Worm (Caenorhabditis elegans): Measurements from ENCODE around the gene fbxa-73.

DNA sequence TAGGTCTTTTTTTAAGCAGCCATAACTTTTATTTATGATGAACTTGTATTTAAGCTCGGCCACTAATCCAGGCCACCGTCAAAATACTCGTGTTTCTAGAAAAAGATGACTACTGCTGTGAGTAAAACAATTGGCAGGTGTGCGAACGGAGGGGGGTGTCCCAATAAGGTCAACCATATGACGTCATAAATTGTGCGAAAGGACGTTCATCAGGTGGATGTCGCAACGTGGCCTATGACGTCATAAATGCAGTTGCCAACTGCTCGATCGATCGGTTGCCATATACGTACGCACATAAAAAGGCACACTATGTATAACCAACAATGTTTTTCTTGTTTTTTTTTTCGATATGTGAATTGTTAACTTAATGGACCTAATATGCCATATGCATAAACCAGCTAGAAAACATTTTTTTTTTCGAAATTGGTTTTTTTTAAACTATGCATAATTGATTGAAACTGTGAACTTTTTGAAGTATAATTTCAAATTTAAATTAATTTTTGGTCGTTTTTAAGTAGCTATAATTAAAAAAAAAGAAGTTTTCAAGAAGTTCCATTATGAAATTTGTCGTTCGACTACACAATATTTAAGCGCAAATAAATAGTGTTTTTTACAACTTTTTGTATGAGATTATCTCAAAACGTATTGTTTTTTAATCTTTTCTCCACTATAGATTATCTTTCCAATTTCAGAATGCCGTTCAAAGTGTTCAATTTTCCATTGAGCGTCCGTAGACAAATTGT lies 18.9 kb upstream of the fbxa-73 start, which contains the start of gene C39B5.2:
- TF ChIP-seq alr-1 (tag; optimal IDR thresholded peaks at IDR 0.05) (no peak), nhr-10 (tag; optimal IDR thresholded peaks at IDR 0.05) (no peak)

All from whole organism, L2 larva.